Fruit fly (Drosophila melanogaster): ENCODE measurements around the gene CG4572.

CG4572 gene

DNA sequence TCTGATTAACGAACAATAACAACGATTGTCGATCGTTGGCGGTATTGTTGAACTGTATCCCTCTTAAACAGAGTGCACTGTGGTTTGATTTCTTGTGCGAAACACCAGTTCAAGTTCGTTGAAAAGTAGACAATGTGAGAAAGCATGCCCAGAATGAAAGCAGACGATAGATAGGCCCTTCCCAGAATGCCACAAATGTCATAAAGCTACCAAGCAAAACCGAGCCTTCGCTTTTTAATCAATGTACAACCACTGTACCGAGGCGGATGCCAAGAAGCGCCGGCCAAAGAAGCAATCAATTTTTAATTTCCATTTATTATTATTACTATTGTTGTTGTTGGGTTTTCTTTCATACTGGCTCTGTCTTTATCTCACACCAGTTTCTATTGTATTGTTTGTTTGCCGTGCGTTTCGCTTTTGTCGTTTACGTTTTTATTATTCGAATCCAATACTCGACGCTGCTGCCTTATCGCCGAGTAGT is 44.7 kb upstream of the CG4572 start (continued):
- TF ChIP-seq CG13424 (tag; optimal IDR thresholded peaks at IDR 0.05) (peak; percentile 63), ash1 (GFP tag; optimal IDR thresholded peaks at IDR 0.05) (no peak), CG18262 (tag; optimal IDR thresholded peaks at IDR 0.05) (peak; percentile 62), dpn (GFP tag; optimal IDR thresholded peaks at IDR 0.05) (peak; percentile 81 to 91), usp (GFP tag; optimal IDR thresholded peaks at IDR 0.05) (no peak), CG4820 (GFP tag; optimal IDR thresholded peaks at IDR 0.05) (peak; percentile 73), CG4854 (GFP tag; optimal IDR thresholded peaks at IDR 0.05) (peak; percentile 68), CG3995 (GFP tag; optimal IDR thresholded peaks at IDR 0.05) (peak; percentile 29), CG2116 (GFP tag; optimal IDR thresholded peaks at IDR 0.05) (peak; percentile 27), Hr39 (optimal IDR thresholded peaks at IDR 0.05) (no peak), phol (tag; optimal IDR thresholded peaks at IDR 0.05) (peak; percentile 76), CG2199 (GFP tag; IDR thresholded peaks at IDR 0.05) (peak; percentile 73; the same call in 1 of the 3 replicates), CG10366 (GFP tag; IDR thresholded peaks at IDR 0.05) (peak; percentile 92), CG6791 (GFP tag; IDR thresholded peaks at IDR 0.05; ENCODE audit: partially characterized antibody) (no peak), NK7.1 (GFP tag; optimal IDR thresholded peaks at IDR 0.05) (peak; percentile 56), E2f1 (GFP tag; IDR thresholded peaks at IDR 0.05) (peak; percentile 89), wek (GFP tag; optimal IDR thresholded peaks at IDR 0.05) (peak; percentile 26), vnd (GFP tag; IDR thresholded peaks at IDR 0.05; ENCODE audit: partially characterized antibody) (no peak), Nf-YC (tag; optimal IDR thresholded peaks at IDR 0.05) (no peak), CG2129 (GFP tag; IDR thresholded peaks at IDR 0.05; ENCODE audit: partially characterized antibody) (no peak), cwo (GFP tag; optimal IDR thresholded peaks at IDR 0.05) (peak; percentile 79), Adf1 (GFP tag; IDR thresholded peaks at IDR 0.05) (peak; percentile 76), BtbVII (GFP tag; optimal IDR thresholded peaks at IDR 0.05) (peak; percentile 70), CG9797 (GFP tag; optimal IDR thresholded peaks at IDR 0.05) (no peak), fru (optimal IDR thresholded peaks at IDR 0.05) (no peak), pfk (GFP tag; optimal IDR thresholded peaks at IDR 0.05) (no peak), dmrt11E (tag; optimal IDR thresholded peaks at IDR 0.05) (peak; percentile 55), CG2120 (GFP tag; optimal IDR thresholded peaks at IDR 0.05) (peak; percentile 91), Optix (GFP tag; IDR thresholded peaks at IDR 0.05) (peak; percentile 78), esg (GFP tag; conservative IDR thresholded peaks at IDR 0.05) (peak; percentile 78), gsb (GFP tag; IDR thresholded peaks at IDR 0.05) (peak; percentile 85), kni (GFP tag; optimal IDR thresholded peaks at IDR 0.05) (no peak), ken (GFP tag; IDR thresholded peaks at IDR 0.05) (peak; percentile 87), CG5180 (GFP tag; optimal IDR thresholded peaks at IDR 0.05) (peak; percentile 37), cato (GFP tag; optimal IDR thresholded peaks at IDR 0.05; ENCODE audit: borderline replicate concordance) (peak; percentile 69), CG31441 (GFP tag; IDR thresholded peaks at IDR 0.05) (peak; percentile 75; the same call in 1 of the 2 replicates), CG3281 (GFP tag; optimal IDR thresholded peaks at IDR 0.05) (peak; percentile 70), CG18599 (GFP tag; optimal IDR thresholded peaks at IDR 0.05) (peak; percentile 88), CG13287 (GFP tag; IDR thresholded peaks at IDR 0.05; ENCODE audit: partially characterized antibody) (peak; percentile 28; the same call in 1 of the 2 replicates), CG12236 (GFP tag; optimal IDR thresholded peaks at IDR 0.05) (peak; percentile 61), CG4328 (GFP tag; optimal IDR thresholded peaks at IDR 0.05) (peak; percentile 3), Fer1 (GFP tag; optimal IDR thresholded peaks at IDR 0.05) (peak; percentile 76), Pdp1 (GFP tag; optimal IDR thresholded peaks at IDR 0.05) (peak; percentile 60 to 77), CG16863 (GFP tag; optimal IDR thresholded peaks at IDR 0.05) (peak; percentile 80), Tbp (GFP tag; optimal IDR thresholded peaks at IDR 0.05) (no peak), salm (tag; optimal IDR thresholded peaks at IDR 0.05) (peak; percentile 70), CG12071 (GFP tag; optimal IDR thresholded peaks at IDR 0.05) (peak; percentile 87), Ada2b (GFP tag; IDR thresholded peaks at IDR 0.05) (peak; percentile 90), slp2 (GFP tag; optimal IDR thresholded peaks at IDR 0.05) (peak; percentile 78), B-H2 (GFP tag; optimal IDR thresholded peaks at IDR 0.05) (no peak)
